Worm (Caenorhabditis elegans) whole organism, mixed stage, embryonic: ENCODE data around the gene gskl-1.

Experiments
- blmp-1 ChIP-seq: fragments of 150-350 bp; optimal IDR thresholded peaks from 2 replicates; lab custom pipeline; 2014; ENCODE audit warnings: missing biosample characterization, missing genetic modification characterization
- elt-3 ChIP-seq: fragments of 150-350 bp; optimal IDR thresholded peaks from 2 replicates; lab custom pipeline; 2014; ENCODE audit warnings: missing biosample characterization, missing genetic modification characterization
- nhr-12 ChIP-seq: fragments of 150-350 bp; optimal IDR thresholded peaks from 2 replicates; lab custom pipeline; 2014; ENCODE audit warnings: missing biosample characterization, missing genetic modification characterization
- nhr-76 ChIP-seq: sonication (generic microtip); optimal IDR thresholded peaks from 2 replicates; lab custom pipeline; 2017; ENCODE audit warnings: missing biosample characterization, missing genetic modification characterization
- unc-39 ChIP-seq: fragments of 150-350 bp; optimal IDR thresholded peaks from 2 replicates; lab custom pipeline; 2014; ENCODE audit warnings: missing biosample characterization, missing genetic modification characterization
- ztf-11 ChIP-seq: fragments of 150-350 bp; optimal IDR thresholded peaks from 2 replicates; lab custom pipeline; 2014; ENCODE audit warnings: missing biosample characterization, missing genetic modification characterization

DNA sequence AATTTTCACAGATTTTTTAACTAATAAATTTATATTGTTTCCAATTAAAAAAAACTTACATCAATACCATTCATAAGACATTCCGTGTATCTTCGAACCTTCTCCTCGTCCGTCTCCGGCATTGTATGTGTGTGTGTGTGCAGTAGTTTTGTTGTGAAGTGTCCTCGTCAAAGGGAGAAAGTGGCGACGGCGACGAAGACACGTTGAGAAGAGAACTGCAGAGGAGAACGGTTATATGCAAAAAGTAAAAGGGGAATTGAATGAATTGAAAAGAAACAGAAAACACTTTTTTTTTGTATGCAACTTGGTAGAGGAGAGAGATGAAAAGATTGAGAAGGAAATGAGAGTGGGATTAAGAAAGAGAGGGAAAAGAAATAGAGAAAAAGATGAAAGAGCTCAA is 1.9 kb upstream of the gskl-1 start:
- TF ChIP-seq nhr-12 (tag; lab: Kevin White, UChicago) (no peak), blmp-1 (tag; lab: Kevin White, UChicago) (no peak), elt-3 (no peak), nhr-76 (tag; lab: Kevin White, UChicago) (no peak), ztf-11 (tag; lab: Kevin White, UChicago) (no peak), unc-39 (no peak)
